Worm (Caenorhabditis elegans) whole organism, L1 larva: Measurements from ENCODE around the gene flp-9.

Source experiments
- C16A3.4 ChIP-seq: fragments of 150-350 bp; optimal IDR thresholded peaks from 2 replicates; lab custom pipeline; 2014; ENCODE audit warnings: missing biosample characterization, missing genetic modification characterization
- aha-1 ChIP-seq: fragments of 150-350 bp; optimal IDR thresholded peaks from 2 replicates; lab custom pipeline; 2014; ENCODE audit warnings: missing biosample characterization, missing genetic modification characterization
- blmp-1 ChIP-seq: fragments of 150-350 bp; optimal IDR thresholded peaks from 2 replicates; lab custom pipeline; 2014; ENCODE audit warnings: missing biosample characterization, missing genetic modification characterization
- ceh-8 ChIP-seq: fragments of 200-800 bp; sonication (Bioruptor generic); optimal IDR thresholded peaks from 2 replicates; lab custom pipeline; 2018; ENCODE audit warnings: mild to moderate bottlenecking, missing genetic modification characterization, moderate library complexity, missing compliant biosample characterization
- ceh-88 ChIP-seq: fragments of 200-800 bp; sonication (Bioruptor generic); IDR thresholded peaks from 2 replicates; pipeline ENCODE4 v1.3.6; 2022; ENCODE audit warnings: missing genetic modification characterization, missing compliant biosample characterization
- ceh-90 ChIP-seq: sonication (generic microtip); optimal IDR thresholded peaks from 2 replicates; lab custom pipeline; 2016; ENCODE audit warnings: missing genetic modification characterization, missing compliant biosample characterization
- dsc-1 ChIP-seq: sonication (generic microtip); optimal IDR thresholded peaks from 2 replicates; lab custom pipeline; 2016; ENCODE audit warnings: mild to moderate bottlenecking, missing genetic modification characterization, missing compliant biosample characterization
- efl-3 ChIP-seq: fragments of 200-800 bp; sonication (Bioruptor generic); optimal IDR thresholded peaks from 2 replicates; lab custom pipeline; 2018; ENCODE audit warnings: mild to moderate bottlenecking, missing genetic modification characterization, missing compliant biosample characterization
- fos-1 ChIP-seq: fragments of 150-350 bp; optimal IDR thresholded peaks from 2 replicates; lab custom pipeline; 2014; ENCODE audit warnings: missing biosample characterization, missing genetic modification characterization
- hlh-17 ChIP-seq: fragments of 200-800 bp; sonication (Bioruptor generic); optimal IDR thresholded peaks from 2 replicates; lab custom pipeline; 2018; ENCODE audit warnings: missing genetic modification characterization, mild to moderate bottlenecking, missing compliant biosample characterization, moderate library complexity, borderline replicate concordance
- hlh-4 ChIP-seq: sonication (generic microtip); optimal IDR thresholded peaks from 2 replicates; lab custom pipeline; 2016; ENCODE audit warnings: mild to moderate bottlenecking, missing genetic modification characterization, missing compliant biosample characterization
- hpl-2 ChIP-seq: fragments of 150-350 bp; optimal IDR thresholded peaks from 2 replicates; lab custom pipeline; 2014; ENCODE audit warnings: missing biosample characterization, missing genetic modification reagents, missing genetic modification characterization
- jun-1 ChIP-seq: fragments of 150-350 bp; optimal IDR thresholded peaks from 2 replicates; lab custom pipeline; 2014; ENCODE audit warnings: missing biosample characterization, missing genetic modification reagents, missing genetic modification characterization
- lin-35 ChIP-seq, 2 experiments: fragments of 150-350 bp; optimal IDR thresholded peaks; 2 replicates each; lab custom pipeline; 2014; ENCODE audit warnings: missing biosample characterization in 2 of 2, missing genetic modification characterization in 2 of 2, missing genetic modification reagents in 2 of 2
- lin-39 ChIP-seq: fragments of 150-350 bp; optimal IDR thresholded peaks from 2 replicates; lab custom pipeline; 2014; ENCODE audit warnings: missing biosample characterization, missing genetic modification reagents, missing genetic modification characterization
- mef-2 ChIP-seq: fragments of 150-350 bp; optimal IDR thresholded peaks from 2 replicates; lab custom pipeline; 2014; ENCODE audit warnings: missing biosample characterization, missing genetic modification characterization
- nhr-11 ChIP-seq: fragments of 150-350 bp; optimal IDR thresholded peaks from 2 replicates; lab custom pipeline; 2014; ENCODE audit warnings: missing biosample characterization, missing genetic modification characterization
- nhr-12 ChIP-seq: sonication (generic microtip); optimal IDR thresholded peaks from 2 replicates; lab custom pipeline; 2017; ENCODE audit warnings: missing biosample characterization, missing genetic modification characterization
- nhr-28 ChIP-seq: fragments of 150-350 bp; optimal IDR thresholded peaks from 2 replicates; lab custom pipeline; 2014; ENCODE audit warnings: missing biosample characterization, missing genetic modification characterization
- nhr-85 ChIP-seq: sonication (generic microtip); peaks from one replicate; lab custom pipeline; 2016; ENCODE audit warnings: missing genetic modification characterization, inconsistent platforms, missing compliant biosample characterization
- nhr-90 ChIP-seq: sonication (generic microtip); optimal IDR thresholded peaks from 2 replicates; lab custom pipeline; 2016; ENCODE audit warnings: mild to moderate bottlenecking, missing genetic modification characterization, missing compliant biosample characterization; ENCODE audit not compliant: poor library complexity
- pax-3 ChIP-seq: fragments of 200-800 bp; sonication (Bioruptor generic); optimal IDR thresholded peaks from 2 replicates; lab custom pipeline; 2018; ENCODE audit warnings: mild to moderate bottlenecking, missing genetic modification characterization, moderate library complexity, missing compliant biosample characterization
- snu-23 ChIP-seq: sonication (generic microtip); optimal IDR thresholded peaks from 2 replicates; lab custom pipeline; 2016; ENCODE audit warnings: missing genetic modification characterization, missing compliant biosample characterization
- swsn-7 ChIP-seq: sonication (generic microtip); optimal IDR thresholded peaks from 2 replicates; lab custom pipeline; 2016; ENCODE audit warnings: missing genetic modification characterization, missing compliant biosample characterization
- tbx-2 ChIP-seq: sonication (generic microtip); optimal IDR thresholded peaks from 2 replicates; lab custom pipeline; 2016; ENCODE audit warnings: missing genetic modification characterization, missing compliant biosample characterization
- unc-130 ChIP-seq: fragments of 150-350 bp; optimal IDR thresholded peaks from 2 replicates; lab custom pipeline; 2017; ENCODE audit warnings: missing biosample characterization, missing genetic modification characterization, inconsistent platforms
- unc-98 ChIP-seq: fragments of 200-800 bp; sonication (Bioruptor generic); IDR thresholded peaks from 2 replicates; pipeline ENCODE4 v1.3.6; 2022; ENCODE audit warnings: missing genetic modification characterization, missing compliant biosample characterization
- ztf-4 ChIP-seq: fragments of 150-350 bp; optimal IDR thresholded peaks from 2 replicates; lab custom pipeline; 2014; ENCODE audit warnings: missing biosample characterization, missing genetic modification characterization

The flp-9 gene

DNA sequence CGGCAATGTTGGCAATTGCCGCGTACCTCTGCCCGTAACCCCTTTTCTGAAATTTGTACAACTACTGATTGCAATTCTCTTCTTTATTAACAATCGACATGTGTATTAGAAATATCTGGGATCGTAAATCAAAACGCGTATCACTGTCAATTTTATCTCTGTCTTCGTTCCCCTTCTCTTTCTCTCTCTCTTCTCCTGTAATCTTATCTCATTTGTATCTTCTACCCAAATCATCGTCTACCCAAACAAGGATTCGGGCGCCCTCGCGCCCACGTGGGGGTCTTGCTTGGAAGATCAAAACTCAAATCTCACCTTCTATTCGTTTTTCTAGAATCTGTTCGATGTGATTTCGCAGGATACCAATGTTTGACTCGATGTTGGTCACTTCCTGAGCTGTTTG lies 46.4 kb downstream of the flp-9 start, which contains the start of gene C27D8.2 (continued):
- TF ChIP-seq pax-3 (tag; lab: Kevin White, UChicago) (no peak), ztf-4 (tag; lab: Kevin White, UChicago) (no peak), swsn-7 (no peak), lin-35 (GFP tag; optimal IDR thresholded peaks at IDR 0.05; lab: Kevin White, UChicago) (peak in 1 of 2 experiments; percentile 13), ceh-8 (no peak), unc-130 (tag; lab: Kevin White, UChicago) (no peak), ceh-88 (GFP tag; lab: Robert Waterston, UW) (no peak), dsc-1 (tag; lab: Kevin White, UChicago) (no peak), blmp-1 (peak; percentile 80), lin-39 (tag; lab: Kevin White, UChicago) (no peak), unc-98 (no peak), C16A3.4 (tag; lab: Kevin White, UChicago) (no peak), nhr-12 (tag; lab: Kevin White, UChicago) (no peak), fos-1 (tag; lab: Kevin White, UChicago) (no peak), nhr-28 (tag; lab: Kevin White, UChicago) (no peak), snu-23 (GFP tag; lab: Kevin White, UChicago) (peak; percentile 19), ceh-90 (tag; lab: Kevin White, UChicago) (no peak), nhr-11 (tag; lab: Kevin White, UChicago) (no peak), hlh-4 (tag; lab: Kevin White, UChicago) (no peak), mef-2 (tag; lab: Kevin White, UChicago) (no peak), hlh-17 (GFP tag; lab: Kevin White, UChicago) (no peak), nhr-85 (tag; lab: Kevin White, UChicago) (no peak), jun-1 (no peak), efl-3 (GFP tag; lab: Kevin White, UChicago) (no peak), hpl-2 (GFP tag; lab: Kevin White, UChicago) (no peak), aha-1 (tag; lab: Kevin White, UChicago) (no peak), tbx-2 (tag; lab: Kevin White, UChicago) (no peak), nhr-90 (peak; percentile 17)
- TF ChIP-seq, all 84 proteins: peak for 10
